Worm (Caenorhabditis elegans): Measurements from ENCODE around the gene Y51B9A.6.

- TF ChIP-seq daf-12 (tag; optimal IDR thresholded peaks at IDR 0.05) (no peak), aly-2 (tag; optimal IDR thresholded peaks at IDR 0.05) (no peak), lin-13 (GFP tag; optimal IDR thresholded peaks at IDR 0.05) (no peak), snpc-4 (tag; optimal IDR thresholded peaks at IDR 0.05) (no peak), fkh-10 (GFP tag; optimal IDR thresholded peaks at IDR 0.05) (no peak), nhr-237 (tag; optimal IDR thresholded peaks at IDR 0.05) (no peak), mes-2 (tag; optimal IDR thresholded peaks at IDR 0.05; ENCODE audit: poor library complexity, severe bottlenecking) (no peak), dpl-1 (GFP tag; optimal IDR thresholded peaks at IDR 0.05) (no peak), snpc-1.2 (GFP tag; IDR thresholded peaks at IDR 0.05) (no peak), fos-1 (tag; optimal IDR thresholded peaks at IDR 0.05) (no peak), jun-1 (tag; optimal IDR thresholded peaks at IDR 0.05) (no peak), lir-3 (tag; optimal IDR thresholded peaks at IDR 0.05) (no peak)
Measured at ce11 chrII:9374807-9375206, 28.2 kb downstream of the Y51B9A.6 start, which contains the start of gene C06C3.12.
